Worm (Caenorhabditis elegans) whole organism, L4 larva: ENCODE results near the gene acr-7.

ENCODE experiments used
- Y5F2A.4 ChIP-seq: fragments of 200-800 bp; sonication (Bioruptor generic); optimal IDR thresholded peaks from 2 replicates; lab custom pipeline; 2018; ENCODE audit warnings: mild to moderate bottlenecking, missing genetic modification characterization, missing compliant biosample characterization
- ZK546.5 ChIP-seq, 2 experiments: sonication (generic microtip); optimal IDR thresholded peaks; 2 replicates each; lab custom pipeline; 2017; ENCODE audit warnings: missing biosample characterization in 2 of 2, missing genetic modification characterization in 2 of 2
- ama-1 ChIP-seq: fragments of 150-350 bp; optimal IDR thresholded peaks from 2 replicates; lab custom pipeline; 2014; ENCODE audit warnings: inconsistent platforms, mixed read lengths
- dve-1 ChIP-seq: sonication (generic microtip); optimal IDR thresholded peaks from 2 replicates; lab custom pipeline; 2017; ENCODE audit warnings: antibody characterized with exemption, mild to moderate bottlenecking, missing genetic modification characterization, missing compliant biosample characterization; ENCODE audit not compliant: insufficient read depth
- mdl-1 ChIP-seq, 2 experiments: fragments of 150-350 bp in 1 of 2; sonication (generic microtip) in 1 of 2; optimal IDR thresholded peaks; 2 replicates each; lab custom pipeline; 2014 to 2017; ENCODE audit warnings: missing biosample characterization in 2 of 2, missing genetic modification characterization in 2 of 2
- snpc-4 ChIP-seq: fragments of 150-350 bp; optimal IDR thresholded peaks from 2 replicates; lab custom pipeline; 2014; ENCODE audit warnings: missing biosample characterization, missing genetic modification characterization
- zag-1 ChIP-seq: fragments of 150-350 bp; optimal IDR thresholded peaks from 2 replicates; lab custom pipeline; 2014; ENCODE audit warnings: missing biosample characterization, missing genetic modification characterization

DNA sequence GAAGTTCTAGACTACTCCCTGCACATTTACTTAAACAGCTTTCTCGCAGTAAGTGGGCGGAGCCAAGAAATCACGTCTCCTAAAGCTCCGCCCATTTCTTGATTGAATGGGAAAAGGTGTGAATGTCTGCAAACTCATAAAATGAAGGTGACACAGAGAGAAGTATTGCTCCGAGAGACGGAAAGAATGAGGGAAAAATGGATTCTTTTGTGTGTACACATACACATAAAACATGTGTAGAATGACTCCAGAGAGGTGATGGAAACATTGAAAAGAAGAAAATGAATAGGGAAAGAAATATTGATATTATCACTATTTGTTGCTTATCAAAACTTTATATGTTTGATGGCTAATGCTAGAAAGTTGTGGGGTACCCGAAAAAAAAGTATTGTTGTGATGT, 1.9 kb upstream of the acr-7 start:
- TF ChIP-seq zag-1 (no peak), snpc-4 (tag; lab: Kevin White, UChicago) (no peak), Y5F2A.4 (GFP tag; lab: Kevin White, UChicago) (no peak), mdl-1 (tag; optimal IDR thresholded peaks at IDR 0.05; lab: Kevin White, UChicago) (no peak), ZK546.5 (tag; optimal IDR thresholded peaks at IDR 0.05; lab: Kevin White, UChicago) (no peak), dve-1 (tag; lab: Kevin White, UChicago) (peak; percentile 60), ama-1 (lab: Kevin White, UChicago) (no peak)
